Worm (Caenorhabditis elegans): ENCODE results near the gene pfs-2.

The pfs-2 gene

DNA sequence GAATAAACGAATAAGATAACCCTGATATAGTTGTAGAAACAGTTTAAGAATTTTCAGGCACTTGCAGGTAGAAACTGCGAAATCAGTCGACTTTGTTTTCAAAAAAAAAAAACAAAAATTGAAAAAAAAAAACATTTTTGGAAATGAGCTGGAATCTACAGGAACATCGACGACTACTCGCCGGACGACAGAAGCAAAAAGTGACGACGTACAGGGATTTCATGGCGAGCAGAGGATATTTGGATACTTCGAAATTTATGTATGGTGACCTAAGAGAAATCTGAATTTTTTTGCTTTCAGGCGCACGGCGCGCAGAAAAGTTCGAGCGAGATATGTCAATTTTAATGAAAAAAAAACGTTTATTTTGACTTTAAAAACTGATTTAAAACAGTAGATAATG lies 42.9 kb downstream of the pfs-2 start:
- TF ChIP-seq tbx-2 (tag; optimal IDR thresholded peaks at IDR 0.05) = no peak
- TF ChIP-seq fkh-8 (tag; optimal IDR thresholded peaks at IDR 0.05) = no peak
- TF ChIP-seq elt-2 (tag; optimal IDR thresholded peaks at IDR 0.05) = no peak
- no peak for TF ChIP-seq C16A3.4 (tag; optimal IDR thresholded peaks at IDR 0.05)
- TF ChIP-seq nhr-85 (tag) = no peak
- no peak for TF ChIP-seq ceh-88 (GFP tag; IDR thresholded peaks at IDR 0.05)
- TF ChIP-seq snpc-4 (tag; optimal IDR thresholded peaks at IDR 0.05) = no peak
- no peak for TF ChIP-seq ceh-63 (GFP tag; optimal IDR thresholded peaks at IDR 0.05)
- TF ChIP-seq zip-4 (GFP tag; optimal IDR thresholded peaks at IDR 0.05) = no peak
- no peak for TF ChIP-seq ztf-11 (tag; optimal IDR thresholded peaks at IDR 0.05)
- no peak for TF ChIP-seq unc-98 (GFP tag; IDR thresholded peaks at IDR 0.05)
- no peak for TF ChIP-seq lin-39 (tag; optimal IDR thresholded peaks at IDR 0.05)
- no peak for TF ChIP-seq aha-1 (tag; optimal IDR thresholded peaks at IDR 0.05)
- TF ChIP-seq unc-86 (tag; optimal IDR thresholded peaks at IDR 0.05) = no peak
- TF ChIP-seq swsn-7 (tag; optimal IDR thresholded peaks at IDR 0.05) = no peak
- TF ChIP-seq ets-5 (GFP tag; IDR thresholded peaks at IDR 0.05) = no peak
- no peak for TF ChIP-seq ceh-82 (tag; optimal IDR thresholded peaks at IDR 0.05)
- TF ChIP-seq blmp-1 (tag; optimal IDR thresholded peaks at IDR 0.05) = no peak

- TF ChIP-seq efl-1 (optimal IDR thresholded peaks at IDR 0.05) (no peak), efl-1 (GFP tag; optimal IDR thresholded peaks at IDR 0.05 in 1 of 2) (peak in 1 of 2 experiments; percentile 76), efl-3 (GFP tag; optimal IDR thresholded peaks at IDR 0.05) (no peak), lin-35 (GFP tag; optimal IDR thresholded peaks at IDR 0.05) (peak in 1 of 2 experiments; percentile 32), elt-2 (tag; optimal IDR thresholded peaks at IDR 0.05) (peak; percentile 10), egl-27 (tag; optimal IDR thresholded peaks at IDR 0.05) (no peak), sptf-1 (tag; optimal IDR thresholded peaks at IDR 0.05) (no peak), nhr-90 (tag; optimal IDR thresholded peaks at IDR 0.05; ENCODE audit: poor library complexity) (no peak), blmp-1 (tag; optimal IDR thresholded peaks at IDR 0.05) (peak; percentile 4)
Observed at ce11 chrII:14404266-14404665, 46.1 kb downstream of the pfs-2 start.

DNA sequence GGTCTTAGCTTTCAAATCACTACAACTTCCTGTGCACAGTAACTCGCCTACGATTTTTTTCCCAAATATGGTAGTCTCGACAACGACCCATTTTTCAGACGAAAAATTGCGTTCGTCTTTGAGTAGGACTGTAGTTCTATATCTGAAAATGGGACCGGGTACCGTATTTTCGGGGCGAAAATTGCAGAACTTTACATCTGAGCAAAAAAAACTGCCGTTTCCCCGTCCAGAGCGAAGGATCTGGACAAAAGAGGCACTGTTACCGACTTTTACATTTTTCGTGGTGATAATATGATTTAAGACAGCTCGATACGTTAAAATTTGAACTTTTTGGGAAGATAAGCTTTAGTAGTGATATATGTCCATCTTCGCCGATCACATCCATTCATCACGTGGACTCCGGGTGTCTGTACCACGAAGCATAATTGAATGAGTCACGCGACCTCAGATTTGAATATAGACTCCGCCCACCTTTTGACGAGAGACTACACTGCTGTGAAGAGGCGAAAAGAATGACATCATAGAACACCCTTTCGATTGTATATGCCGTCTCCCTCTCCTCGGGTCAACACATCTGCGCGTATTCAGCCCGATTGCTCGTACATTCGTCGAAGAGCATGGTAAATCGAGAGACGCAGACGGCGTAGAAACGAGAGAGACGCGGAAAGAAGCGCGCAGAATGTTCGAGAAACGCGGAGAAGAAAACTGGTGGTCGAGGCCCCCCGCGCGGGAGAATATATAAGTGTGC lies 46.7 kb downstream of the pfs-2 start:
- TF ChIP-seq aha-1 (tag; optimal IDR thresholded peaks at IDR 0.05) = peak; percentile 63
- TF ChIP-seq fkh-8 (tag; optimal IDR thresholded peaks at IDR 0.05) = peak; percentile 87
- TF ChIP-seq mef-2 (tag; optimal IDR thresholded peaks at IDR 0.05) = no peak
- TF ChIP-seq F16B12.6 (tag; optimal IDR thresholded peaks at IDR 0.05) = no peak
- TF ChIP-seq mdl-1 (tag; optimal IDR thresholded peaks at IDR 0.05) = peak in 1 of 2 experiments; percentile 67
- peak; percentile 75 for TF ChIP-seq tbx-2 (tag; optimal IDR thresholded peaks at IDR 0.05)
- TF ChIP-seq sox-4 (tag; optimal IDR thresholded peaks at IDR 0.05) = no peak
- no peak for TF ChIP-seq ets-5 (GFP tag; IDR thresholded peaks at IDR 0.05)
- peak; percentile 88 for TF ChIP-seq lin-14 (GFP tag; optimal IDR thresholded peaks at IDR 0.05)
- TF ChIP-seq pax-3 (tag; optimal IDR thresholded peaks at IDR 0.05) = peak; percentile 19
- peak; percentile 26 for TF ChIP-seq lin-13 (GFP tag; optimal IDR thresholded peaks at IDR 0.05)
- TF ChIP-seq nhr-19 (GFP tag; conservative IDR thresholded peaks at IDR 0.05) = peak; percentile 77
- peak in 1 of 2 experiments; percentile 96 for TF ChIP-seq ztf-11 (tag; optimal IDR thresholded peaks at IDR 0.05)
- no peak for TF ChIP-seq egl-27 (tag; optimal IDR thresholded peaks at IDR 0.05)
- TF ChIP-seq ceh-63 (GFP tag; optimal IDR thresholded peaks at IDR 0.05) = no peak
- no peak for TF ChIP-seq nhr-28 (tag; optimal IDR thresholded peaks at IDR 0.05)
- peak; percentile 17 for TF ChIP-seq zip-4 (GFP tag; optimal IDR thresholded peaks at IDR 0.05)
- peak; percentile 86 for TF ChIP-seq swsn-7 (tag; optimal IDR thresholded peaks at IDR 0.05)
- TF ChIP-seq lin-35 (GFP tag; optimal IDR thresholded peaks at IDR 0.05) = peak; percentile 41 to 63
- TF ChIP-seq ama-1 (optimal IDR thresholded peaks at IDR 0.05) = no peak
- no peak for TF ChIP-seq ces-1 (GFP tag; optimal IDR thresholded peaks at IDR 0.05)
- peak; percentile 70 for TF ChIP-seq grh-1 (GFP tag; IDR thresholded peaks at IDR 0.05)
- TF ChIP-seq tlp-1 (tag; optimal IDR thresholded peaks at IDR 0.05) = no peak
- no peak for TF ChIP-seq hlh-4 (tag; optimal IDR thresholded peaks at IDR 0.05)
- peak; percentile 41 for TF ChIP-seq irx-1 (tag; optimal IDR thresholded peaks at IDR 0.05)
- TF ChIP-seq unc-86 (tag; optimal IDR thresholded peaks at IDR 0.05) = peak; percentile 85
- TF ChIP-seq nhr-47 (tag; optimal IDR thresholded peaks at IDR 0.05) = peak; percentile 81
- TF ChIP-seq nhr-71 (tag; optimal IDR thresholded peaks at IDR 0.05) = peak; percentile 90
- peak; percentile 68 for TF ChIP-seq ceh-8 (GFP tag; optimal IDR thresholded peaks at IDR 0.05)
- TF ChIP-seq jun-1 (tag; optimal IDR thresholded peaks at IDR 0.05) = peak; percentile 83
- no peak for TF ChIP-seq pqm-1 (tag; optimal IDR thresholded peaks at IDR 0.05)
- TF ChIP-seq elt-3 (tag; optimal IDR thresholded peaks at IDR 0.05) = peak in 2 of 6 experiments; percentile 10 to 69
- peak; percentile 21 for TF ChIP-seq snpc-4 (tag; optimal IDR thresholded peaks at IDR 0.05)
- peak; percentile 82 for TF ChIP-seq nhr-20 (tag; optimal IDR thresholded peaks at IDR 0.05)
